Worm (Caenorhabditis elegans) whole organism, early embryonic: ENCODE data around the gene semi-1.

Experiments
- B0310.2 ChIP-seq: sonication (generic microtip); optimal IDR thresholded peaks from 2 replicates; lab custom pipeline; 2016; ENCODE audit warnings: mild to moderate bottlenecking, missing genetic modification characterization, missing compliant biosample characterization
- F13C5.2 ChIP-seq: sonication (generic microtip); optimal IDR thresholded peaks from 2 replicates; lab custom pipeline; 2017; ENCODE audit warnings: mild to moderate bottlenecking, missing genetic modification characterization, inconsistent platforms, missing compliant biosample characterization
- ama-1 ChIP-seq: fragments of 150-350 bp; optimal IDR thresholded peaks from 2 replicates; lab custom pipeline; 2014
- ceh-13 ChIP-seq: fragments of 200-800 bp; sonication (Bioruptor generic); optimal IDR thresholded peaks from 2 replicates; lab custom pipeline; 2018; ENCODE audit warnings: mild to moderate bottlenecking, missing genetic modification characterization, missing compliant biosample characterization
- ceh-36 ChIP-seq: sonication (generic microtip); optimal IDR thresholded peaks from 2 replicates; lab custom pipeline; 2016; ENCODE audit warnings: missing genetic modification characterization, inconsistent platforms, missing compliant biosample characterization
- pes-1 ChIP-seq: fragments of 200-800 bp; sonication (Bioruptor generic); IDR thresholded peaks from 2 replicates; pipeline ENCODE4 v1.3.6; 2022; ENCODE audit warnings: missing genetic modification reagents, missing genetic modification characterization, missing compliant biosample characterization
- scrt-1 ChIP-seq: fragments of 200-800 bp; sonication (Bioruptor generic); IDR thresholded peaks from 2 replicates; pipeline ENCODE4 v1.3.6; 2022; ENCODE audit warnings: missing genetic modification characterization, missing compliant biosample characterization
- sea-1 ChIP-seq: fragments of 200-800 bp; sonication (Bioruptor generic); conservative IDR thresholded peaks from 2 replicates; pipeline ENCODE4 v1.3.6; 2022; ENCODE audit warnings: missing genetic modification characterization, missing compliant biosample characterization

DNA sequence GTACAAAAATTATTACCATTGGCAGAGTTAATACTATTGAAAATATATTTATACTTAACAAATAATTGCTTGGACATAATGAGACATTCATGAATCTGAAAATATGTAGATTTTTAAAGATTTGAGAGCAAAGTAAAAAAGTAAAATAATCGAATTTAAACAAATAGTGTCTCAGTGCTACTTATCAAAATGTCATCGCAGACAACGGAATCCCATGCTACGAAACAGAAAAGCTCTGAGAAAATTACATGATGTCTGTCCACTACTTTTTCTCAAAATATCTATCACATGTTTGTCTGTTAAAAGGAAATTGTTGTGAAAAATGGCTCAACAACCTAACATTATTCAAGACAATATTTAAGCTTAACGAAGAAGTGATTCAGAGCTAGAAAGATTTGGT is 30.7 kb downstream of the semi-1 start, which contains the start of gene T10G3.4:
- no peak for TF ChIP-seq B0310.2
- no peak for TF ChIP-seq ceh-13 (GFP tag; lab: Kevin White, UChicago)
- no peak for TF ChIP-seq ama-1 (lab: Kevin White, UChicago)
- no peak for TF ChIP-seq scrt-1 (GFP tag; lab: Robert Waterston, UW)
- no peak for TF ChIP-seq pes-1
- TF ChIP-seq sea-1 = no peak
- no peak for TF ChIP-seq ceh-36
- no peak for TF ChIP-seq F13C5.2 (tag; lab: Kevin White, UChicago)
